Worm (Caenorhabditis elegans): ENCODE results near the gene F57H12.6.

F57H12.6 gene

DNA sequence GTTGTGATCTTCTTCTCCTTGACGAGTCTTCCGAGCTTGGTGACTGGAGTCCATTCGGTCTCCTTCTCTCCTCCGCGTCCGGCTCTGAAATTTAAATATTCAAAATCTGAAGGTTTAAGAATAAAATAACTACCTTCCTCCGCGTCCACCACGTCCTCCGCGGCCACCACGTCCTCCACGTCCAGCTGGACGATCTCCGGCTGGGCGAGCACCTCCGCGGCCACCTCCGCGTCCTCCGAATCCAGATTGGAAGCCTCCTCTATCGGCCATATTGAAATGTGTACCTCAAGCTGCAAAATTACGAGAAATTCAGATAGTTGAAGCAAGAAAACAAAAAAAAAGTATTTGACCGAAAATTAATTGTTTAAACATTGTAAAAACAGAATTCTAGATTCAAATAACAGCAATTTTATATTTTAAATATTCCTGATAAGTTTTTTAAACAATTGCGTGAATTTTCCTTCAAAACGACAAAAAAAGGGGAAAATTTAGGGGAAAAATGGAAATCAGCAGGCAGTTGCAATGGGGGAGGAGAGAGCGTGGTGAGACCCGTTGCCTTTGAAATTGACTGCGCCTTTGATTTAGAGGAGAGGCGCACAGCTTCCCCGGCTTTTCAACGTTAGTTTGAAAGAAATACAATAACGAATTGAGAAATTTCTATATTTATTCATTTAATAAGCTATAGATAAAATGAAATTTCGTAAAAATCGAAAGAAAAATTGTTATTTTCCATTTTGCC, 49.8 kb downstream of the F57H12.6 start, which contains the start of gene rps-2:
TSS of gene rps-2 (minus strand) at position 290 of the 739 bp plus-strand sequence.
- TF ChIP-seq nhr-23 (tag; optimal IDR thresholded peaks at IDR 0.05) (no peak), F13H6.1 (tag; optimal IDR thresholded peaks at IDR 0.05) (no peak), alr-1 (tag; optimal IDR thresholded peaks at IDR 0.05) (no peak), dmd-4 (tag; optimal IDR thresholded peaks at IDR 0.05) (no peak), lin-13 (GFP tag; optimal IDR thresholded peaks at IDR 0.05) (peak; percentile 28), crh-2 (tag; optimal IDR thresholded peaks at IDR 0.05) (no peak), elt-3 (tag; optimal IDR thresholded peaks at IDR 0.05) (no peak), C34F6.9 (tag; optimal IDR thresholded peaks at IDR 0.05) (peak; percentile 50), nhr-25 (tag; optimal IDR thresholded peaks at IDR 0.05) (no peak), fos-1 (tag; optimal IDR thresholded peaks at IDR 0.05) (peak; percentile 1), unc-55 (GFP tag; optimal IDR thresholded peaks at IDR 0.05) (no peak), sma-3 (GFP tag; optimal IDR thresholded peaks at IDR 0.05) (no peak), aly-2 (tag; optimal IDR thresholded peaks at IDR 0.05) (no peak), unc-62 (GFP tag; optimal IDR thresholded peaks at IDR 0.05) (no peak), lin-11 (tag; optimal IDR thresholded peaks at IDR 0.05) (no peak), skn-1 (tag; optimal IDR thresholded peaks at IDR 0.05) (no peak), zag-1 (tag; optimal IDR thresholded peaks at IDR 0.05) (no peak), lsy-2 (tag; optimal IDR thresholded peaks at IDR 0.05) (peak in 1 of 2 experiments; percentile 32), elt-1 (tag; optimal IDR thresholded peaks at IDR 0.05) (no peak), ceh-16 (tag; optimal IDR thresholded peaks at IDR 0.05) (no peak), R02D3.7 (tag; optimal IDR thresholded peaks at IDR 0.05) (no peak), nhr-12 (tag; optimal IDR thresholded peaks at IDR 0.05) (no peak), egl-27 (tag; optimal IDR thresholded peaks at IDR 0.05) (no peak), unc-39 (tag; optimal IDR thresholded peaks at IDR 0.05) (no peak), nhr-11 (tag; optimal IDR thresholded peaks at IDR 0.05) (no peak), nhr-129 (tag; optimal IDR thresholded peaks at IDR 0.05) (peak; percentile 10), nhr-21 (tag; optimal IDR thresholded peaks at IDR 0.05) (no peak)

All from whole organism, L2 larva.